Fruit fly (Drosophila melanogaster) whole organism, embryonic: ENCODE data around the gene Eo.
A peak's percentile ranks its signal among the peaks of the same experiment; 100 is the strongest.

Source experiments
- Antp ChIP-seq: fragments of 200-800 bp; sonication (Bioruptor generic); optimal IDR thresholded peaks from 3 replicates; lab custom pipeline; 2016; ENCODE audit warnings: missing biosample characterization, missing genetic modification characterization
- Atf6 ChIP-seq: fragments of 200-800 bp; sonication (Bioruptor generic); IDR thresholded peaks from 2 replicates; pipeline ENCODE4 v1.3.6; 2022; ENCODE audit warnings: missing biosample characterization, missing genetic modification characterization
- CG10543 ChIP-seq: fragments of 200-800 bp; sonication (Bioruptor generic); optimal IDR thresholded peaks from 3 replicates; lab custom pipeline; 2017; ENCODE audit warnings: missing biosample characterization, mild to moderate bottlenecking, missing genetic modification characterization, moderate library complexity
- CG12155 ChIP-seq: fragments of 200-800 bp; sonication (Bioruptor generic); optimal IDR thresholded peaks from 3 replicates; lab custom pipeline; 2016; ENCODE audit warnings: missing biosample characterization, missing genetic modification characterization
- CG12744 ChIP-seq: fragments of 200-800 bp; sonication (Bioruptor generic); optimal IDR thresholded peaks from 2 replicates; lab custom pipeline; 2016; ENCODE audit warnings: missing biosample characterization, missing genetic modification characterization
- CG13296 ChIP-seq: fragments of 200-800 bp; sonication (Bioruptor generic); optimal IDR thresholded peaks from 3 replicates; lab custom pipeline; 2018; ENCODE audit warnings: missing biosample characterization, mild to moderate bottlenecking, missing genetic modification characterization
- CG15479 ChIP-seq: fragments of 200-800 bp; sonication (Bioruptor generic); optimal IDR thresholded peaks from 3 replicates; lab custom pipeline; 2019; ENCODE audit warnings: missing biosample characterization, mild to moderate bottlenecking, missing genetic modification characterization, moderate library complexity
- CG2678 ChIP-seq: fragments of 200-800 bp; sonication (Bioruptor generic); optimal IDR thresholded peaks from 3 replicates; lab custom pipeline; 2019; ENCODE audit warnings: missing biosample characterization, mild to moderate bottlenecking, missing genetic modification characterization, moderate library complexity
- CG32772 ChIP-seq: fragments of 200-800 bp; sonication (Bioruptor generic); IDR thresholded peaks from 2 replicates; pipeline ENCODE4 v1.3.6; 2022; ENCODE audit warnings: missing biosample characterization, missing genetic modification characterization
- CG3407 ChIP-seq: fragments of 200-800 bp; sonication (Bioruptor generic); optimal IDR thresholded peaks from 2 replicates; lab custom pipeline; 2018; ENCODE audit warnings: missing biosample characterization, mild to moderate bottlenecking, missing genetic modification characterization
- CG34376 ChIP-seq: fragments of 200-800 bp; sonication (Bioruptor generic); optimal IDR thresholded peaks from 2 replicates; lab custom pipeline; 2018; ENCODE audit warnings: missing biosample characterization, mild to moderate bottlenecking, missing genetic modification characterization
- CG4360 ChIP-seq: fragments of 200-800 bp; sonication (Bioruptor generic); IDR thresholded peaks from 2 replicates; pipeline ENCODE4 v1.3.6; 2022; ENCODE audit warnings: missing biosample characterization, missing genetic modification characterization
- CkIIα-i1 ChIP-seq: fragments of 200-800 bp; sonication (Bioruptor generic); IDR thresholded peaks from 2 replicates; pipeline ENCODE4 v1.3.6; 2022; ENCODE audit warnings: missing biosample characterization, missing genetic modification characterization
- Deaf1 ChIP-seq: fragments of 200-800 bp; optimal IDR thresholded peaks from 3 replicates; lab custom pipeline; 2019; ENCODE audit warnings: missing biosample characterization, mild to moderate bottlenecking, missing genetic modification characterization, moderate library complexity
- Dp ChIP-seq: fragments of 200-800 bp; sonication (Bioruptor generic); optimal IDR thresholded peaks from 2 replicates; lab custom pipeline; 2018; ENCODE audit warnings: missing biosample characterization, mild to moderate bottlenecking, missing genetic modification characterization, moderate library complexity
- Eip74EF ChIP-seq, 2 experiments: fragments of 200-800 bp in 1 of 2; fragments of >200 bp in 1 of 2; sonication (Bioruptor generic) in 1 of 2; optimal IDR thresholded peaks; 2 replicates each; lab custom pipeline; 2017 to 2019; ENCODE audit warnings: missing biosample characterization in 2 of 2, missing genetic modification characterization in 2 of 2, mild to moderate bottlenecking in 1 of 2, moderate library complexity in 1 of 2
- Fer1 ChIP-seq: fragments of 200-800 bp; sonication (Bioruptor generic); optimal IDR thresholded peaks from 2 replicates; lab custom pipeline; 2017; ENCODE audit warnings: missing biosample characterization, mild to moderate bottlenecking, missing genetic modification characterization
- GATAe ChIP-seq: fragments of 200-800 bp; sonication (Bioruptor generic); conservative IDR thresholded peaks from 2 replicates; pipeline ENCODE4 v1.3.6; 2022; ENCODE audit warnings: missing biosample characterization, missing genetic modification characterization
- Hey ChIP-seq: fragments of 200-800 bp; sonication (Bioruptor generic); optimal IDR thresholded peaks from 3 replicates; lab custom pipeline; 2018; ENCODE audit warnings: missing biosample characterization, mild to moderate bottlenecking, missing genetic modification characterization
- Med ChIP-seq: fragments of 200-800 bp; sonication (Bioruptor generic); peaks from one replicate; lab custom pipeline; 2016; ENCODE audit warnings: missing biosample characterization, missing genetic modification characterization, mild to moderate bottlenecking, inconsistent platforms, moderate library complexity
- Nf-YC ChIP-seq: fragments of 200-800 bp; optimal IDR thresholded peaks from 3 replicates; lab custom pipeline; 2019; ENCODE audit warnings: missing biosample characterization, mild to moderate bottlenecking, missing genetic modification characterization, moderate library complexity
- Pdp1 ChIP-seq, 2 experiments: fragments of 200-800 bp; sonication (Bioruptor generic); optimal IDR thresholded peaks; 3 replicates each; lab custom pipeline; 2016; ENCODE audit warnings: missing biosample characterization in 2 of 2, missing genetic modification characterization in 2 of 2, mild to moderate bottlenecking in 1 of 2, moderate library complexity in 1 of 2
- Six4 ChIP-seq: fragments of 200-800 bp; sonication (Bioruptor generic); optimal IDR thresholded peaks from 2 replicates; lab custom pipeline; 2016; ENCODE audit warnings: missing biosample characterization, missing genetic modification characterization
- Sry-δ ChIP-seq: fragments of 200-800 bp; sonication (Bioruptor generic); optimal IDR thresholded peaks from 2 replicates; lab custom pipeline; 2016; ENCODE audit warnings: missing biosample characterization, missing genetic modification characterization
- Vsx1 ChIP-seq: fragments of 200-800 bp; sonication (Bioruptor generic); optimal IDR thresholded peaks from 2 replicates; lab custom pipeline; 2017; ENCODE audit warnings: missing biosample characterization, mild to moderate bottlenecking, missing genetic modification characterization, missing genetic modification reagents
- chinmo ChIP-seq: fragments of 200-800 bp; sonication (Bioruptor generic); IDR thresholded peaks from 4 replicates; pipeline ENCODE4 v1.3.6; 2022; ENCODE audit warnings: missing biosample characterization, missing genetic modification characterization; ENCODE audit not compliant: partially characterized antibody
- ci ChIP-seq: fragments of 200-800 bp; sonication (Bioruptor generic); IDR thresholded peaks from 3 replicates; pipeline ENCODE4 v1.3.6; 2022; ENCODE audit warnings: missing biosample characterization, missing genetic modification characterization
- disco-r ChIP-seq: fragments of 200-800 bp; sonication (Bioruptor generic); optimal IDR thresholded peaks from 2 replicates; lab custom pipeline; 2016; ENCODE audit warnings: missing biosample characterization, missing genetic modification characterization
- ewg ChIP-seq: fragments of 200-800 bp; sonication (Bioruptor generic); optimal IDR thresholded peaks from 3 replicates; lab custom pipeline; 2017; ENCODE audit warnings: mild to moderate bottlenecking, missing biosample characterization, missing genetic modification reagents, missing genetic modification characterization
- exex ChIP-seq: fragments of 200-800 bp; sonication (Bioruptor generic); optimal IDR thresholded peaks from 4 replicates; lab custom pipeline; 2018; ENCODE audit warnings: missing biosample characterization, mild to moderate bottlenecking, missing genetic modification characterization, moderate library complexity
- grn ChIP-seq: fragments of 200-800 bp; sonication (Bioruptor generic); optimal IDR thresholded peaks from 3 replicates; lab custom pipeline; 2017; ENCODE audit warnings: missing biosample characterization, missing genetic modification characterization
- gsb-n ChIP-seq: fragments of 200-800 bp; sonication (Bioruptor generic); optimal IDR thresholded peaks from 3 replicates; lab custom pipeline; 2018; ENCODE audit warnings: missing biosample characterization, mild to moderate bottlenecking, missing genetic modification characterization
- lab ChIP-seq: fragments of 200-800 bp; sonication (Bioruptor generic); optimal IDR thresholded peaks from 3 replicates; lab custom pipeline; 2017; ENCODE audit warnings: missing biosample characterization, missing genetic modification characterization, mild to moderate bottlenecking, moderate library complexity, missing genetic modification reagents
- mirr ChIP-seq: fragments of 200-800 bp; sonication (Bioruptor generic); optimal IDR thresholded peaks from 3 replicates; lab custom pipeline; 2018; ENCODE audit warnings: missing biosample characterization, mild to moderate bottlenecking, missing genetic modification characterization
- nom ChIP-seq: fragments of 200-800 bp; sonication (Bioruptor generic); optimal IDR thresholded peaks from 2 replicates; lab custom pipeline; 2017; ENCODE audit warnings: missing biosample characterization, missing genetic modification characterization, mild to moderate bottlenecking, moderate library complexity, missing genetic modification reagents
- odd ChIP-seq: fragments of 200-800 bp; sonication (Bioruptor generic); optimal IDR thresholded peaks from 2 replicates; lab custom pipeline; 2017; ENCODE audit warnings: missing biosample characterization, mild to moderate bottlenecking, missing genetic modification characterization
- row ChIP-seq: fragments of 200-800 bp; sonication (Bioruptor generic); IDR thresholded peaks from 3 replicates; pipeline ENCODE4 v1.3.6; 2022; ENCODE audit warnings: missing biosample characterization, missing genetic modification characterization
- sd ChIP-seq: fragments of 200-800 bp; sonication (Bioruptor generic); optimal IDR thresholded peaks from 3 replicates; lab custom pipeline; 2018; ENCODE audit warnings: missing biosample characterization, mild to moderate bottlenecking, missing genetic modification characterization, moderate library complexity
- sug ChIP-seq: fragments of 200-800 bp; optimal IDR thresholded peaks from 2 replicates; lab custom pipeline; 2019; ENCODE audit warnings: missing biosample characterization, mild to moderate bottlenecking, missing genetic modification characterization, moderate library complexity
- vvl ChIP-seq: fragments of 200-800 bp; sonication (Bioruptor generic); IDR thresholded peaks from 2 replicates; pipeline ENCODE4 v1.3.6; 2022; ENCODE audit warnings: missing biosample characterization, missing genetic modification characterization
- wek ChIP-seq: fragments of 200-800 bp; sonication (Bioruptor generic); optimal IDR thresholded peaks from 3 replicates; lab custom pipeline; 2018; ENCODE audit warnings: missing biosample characterization, mild to moderate bottlenecking, missing genetic modification characterization, moderate library complexity

Gene Eo

dm6 chrX:14909051-14909450, 9.5 kb downstream of the Eo start (continued):
- TF ChIP-seq Sry-δ, result no peak
- no peak for TF ChIP-seq Antp
- no peak for TF ChIP-seq Deaf1 (tag; lab: Kevin White, UChicago)
- TF ChIP-seq row, result peak; percentile 40; the same call in 2 of the 3 replicates
- peak; percentile 18 for TF ChIP-seq CG2678 (tag; lab: Kevin White, UChicago)
- peak; percentile 48 for TF ChIP-seq Med
- TF ChIP-seq disco-r (GFP tag; lab: Kevin White, UChicago), result no peak
- no peak for TF ChIP-seq CkIIα-i1 (GFP tag; lab: Robert Waterston, UW)
- no peak for TF ChIP-seq CG12155 (GFP tag; lab: Kevin White, UChicago)
- no peak for TF ChIP-seq wek (GFP tag; lab: Kevin White, UChicago)

- TF ChIP-seq Deaf1 (tag; lab: Kevin White, UChicago) (peak; percentile 82), Hey (tag; lab: Kevin White, UChicago) (peak; percentile 82), Nf-YC (tag; lab: Kevin White, UChicago) (peak; percentile 2), CG32772 (GFP tag; lab: Robert Waterston, UW) (peak; percentile 56), gsb-n (no peak), ewg (no peak), Med (peak; percentile 43), CG10543 (GFP tag; lab: Kevin White, UChicago) (peak; percentile 63), chinmo (GFP tag; lab: Robert Waterston, UW) (peak; percentile 93; the same call in 3 of the 4 replicates), Dp (no peak), CG12744 (no peak), grn (GFP tag; lab: Kevin White, UChicago) (peak; percentile 91), CG3407 (GFP tag; lab: Kevin White, UChicago) (no peak), sug (tag; lab: Kevin White, UChicago) (peak; percentile 98), GATAe (peak; percentile 78), mirr (GFP tag; lab: Kevin White, UChicago) (peak; percentile 51), Fer1 (GFP tag; lab: Kevin White, UChicago) (peak; percentile 27), CG2678 (tag; lab: Kevin White, UChicago) (peak; percentile 10), sd (tag; lab: Kevin White, UChicago) (peak; percentile 11), Six4 (GFP tag; lab: Kevin White, UChicago) (no peak), nom (no peak), lab (peak; percentile 23), CG15479 (GFP tag; lab: Kevin White, UChicago) (peak; percentile 11), ci (peak; percentile 68; the same call in 2 of the 3 replicates), odd (GFP tag; lab: Kevin White, UChicago) (peak; percentile 40), CG4360 (no peak), Pdp1 (GFP tag; optimal IDR thresholded peaks at IDR 0.05; lab: Kevin White, UChicago) (peak in 1 of 2 experiments; percentile 55), Vsx1 (GFP tag; lab: Kevin White, UChicago) (peak; percentile 52), CG34376 (GFP tag; lab: Kevin White, UChicago) (peak; percentile 60), CG13296 (GFP tag; lab: Kevin White, UChicago) (peak; percentile 16), vvl (GFP tag; lab: Robert Waterston, UW) (peak; percentile 14; the same call in 1 of the 2 replicates), exex (tag; lab: Kevin White, UChicago) (peak; percentile 67), Atf6 (GFP tag; lab: Robert Waterston, UW) (0 out of 2 replicates have a peak, but pooled peaks have one; percentile 8), Eip74EF (GFP tag; optimal IDR thresholded peaks at IDR 0.05; lab: Kevin White, UChicago) (peak in 1 of 2 experiments; percentile 58)
Observed at dm6 chrX:14905499-14906044, 13.0 kb downstream of the Eo start, which contains the start of gene CG9512. Gene CG9512 (minus strand): TSS chrX:14905549.
